Worm (Caenorhabditis elegans) whole organism, early embryonic: ENCODE measurements around the gene nuo-4.
A peak's percentile ranks its signal among the peaks of the same experiment; 100 is the strongest.

Experiments
- B0310.2 ChIP-seq: sonication (generic microtip); optimal IDR thresholded peaks from 2 replicates; lab custom pipeline; 2016; ENCODE audit warnings: mild to moderate bottlenecking, missing genetic modification characterization, missing compliant biosample characterization
- F13C5.2 ChIP-seq: sonication (generic microtip); optimal IDR thresholded peaks from 2 replicates; lab custom pipeline; 2017; ENCODE audit warnings: mild to moderate bottlenecking, missing genetic modification characterization, inconsistent platforms, missing compliant biosample characterization
- aly-1 ChIP-seq: sonication (generic microtip); optimal IDR thresholded peaks from 2 replicates; lab custom pipeline; 2016; ENCODE audit warnings: missing genetic modification characterization, missing compliant biosample characterization
- ama-1 ChIP-seq: fragments of 150-350 bp; optimal IDR thresholded peaks from 2 replicates; lab custom pipeline; 2014
- ceh-13 ChIP-seq: fragments of 200-800 bp; sonication (Bioruptor generic); optimal IDR thresholded peaks from 2 replicates; lab custom pipeline; 2018; ENCODE audit warnings: mild to moderate bottlenecking, missing genetic modification characterization, missing compliant biosample characterization
- ceh-36 ChIP-seq: sonication (generic microtip); optimal IDR thresholded peaks from 2 replicates; lab custom pipeline; 2016; ENCODE audit warnings: missing genetic modification characterization, inconsistent platforms, missing compliant biosample characterization
- ets-7 ChIP-seq: sonication (generic microtip); optimal IDR thresholded peaks from 2 replicates; lab custom pipeline; 2016; ENCODE audit warnings: missing genotype, missing genetic modification characterization, missing compliant biosample characterization
- flt-1 ChIP-seq: fragments of 200-800 bp; sonication (Bioruptor generic); IDR thresholded peaks from 2 replicates; pipeline ENCODE4 v1.3.6; 2022; ENCODE audit warnings: missing genetic modification characterization, missing compliant biosample characterization
- hmbx-1 ChIP-seq: sonication (generic microtip); optimal IDR thresholded peaks from 2 replicates; lab custom pipeline; 2016; ENCODE audit warnings: mild to moderate bottlenecking, missing genetic modification characterization, missing compliant biosample characterization
- hmg-4 ChIP-seq: fragments of 200-800 bp; sonication (Bioruptor generic); optimal IDR thresholded peaks from 2 replicates; lab custom pipeline; 2018; ENCODE audit warnings: mild to moderate bottlenecking, missing genetic modification characterization, missing compliant biosample characterization
- hnd-1 ChIP-seq: sonication (generic microtip); optimal IDR thresholded peaks from 2 replicates; lab custom pipeline; 2016; ENCODE audit warnings: missing genetic modification characterization, missing compliant biosample characterization
- pes-1 ChIP-seq: fragments of 200-800 bp; sonication (Bioruptor generic); IDR thresholded peaks from 2 replicates; pipeline ENCODE4 v1.3.6; 2022; ENCODE audit warnings: missing genetic modification reagents, missing genetic modification characterization, missing compliant biosample characterization
- scrt-1 ChIP-seq: fragments of 200-800 bp; sonication (Bioruptor generic); IDR thresholded peaks from 2 replicates; pipeline ENCODE4 v1.3.6; 2022; ENCODE audit warnings: missing genetic modification characterization, missing compliant biosample characterization
- sea-1 ChIP-seq: fragments of 200-800 bp; sonication (Bioruptor generic); conservative IDR thresholded peaks from 2 replicates; pipeline ENCODE4 v1.3.6; 2022; ENCODE audit warnings: missing genetic modification characterization, missing compliant biosample characterization
- tbx-11 ChIP-seq: fragments of 200-800 bp; sonication (Bioruptor generic); IDR thresholded peaks from 2 replicates; pipeline ENCODE4 v1.3.6; 2022; ENCODE audit warnings: missing genetic modification characterization, missing compliant biosample characterization
- tbx-37 ChIP-seq: fragments of 200-800 bp; sonication (Bioruptor generic); conservative IDR thresholded peaks from 2 replicates; pipeline ENCODE4 v1.3.6; 2022; ENCODE audit warnings: missing genetic modification reagents, missing genetic modification characterization, missing compliant biosample characterization
- tra-4 ChIP-seq: sonication (generic microtip); optimal IDR thresholded peaks from 2 replicates; lab custom pipeline; 2017; ENCODE audit warnings: missing genetic modification characterization, missing compliant biosample characterization

The nuo-4 gene

DNA sequence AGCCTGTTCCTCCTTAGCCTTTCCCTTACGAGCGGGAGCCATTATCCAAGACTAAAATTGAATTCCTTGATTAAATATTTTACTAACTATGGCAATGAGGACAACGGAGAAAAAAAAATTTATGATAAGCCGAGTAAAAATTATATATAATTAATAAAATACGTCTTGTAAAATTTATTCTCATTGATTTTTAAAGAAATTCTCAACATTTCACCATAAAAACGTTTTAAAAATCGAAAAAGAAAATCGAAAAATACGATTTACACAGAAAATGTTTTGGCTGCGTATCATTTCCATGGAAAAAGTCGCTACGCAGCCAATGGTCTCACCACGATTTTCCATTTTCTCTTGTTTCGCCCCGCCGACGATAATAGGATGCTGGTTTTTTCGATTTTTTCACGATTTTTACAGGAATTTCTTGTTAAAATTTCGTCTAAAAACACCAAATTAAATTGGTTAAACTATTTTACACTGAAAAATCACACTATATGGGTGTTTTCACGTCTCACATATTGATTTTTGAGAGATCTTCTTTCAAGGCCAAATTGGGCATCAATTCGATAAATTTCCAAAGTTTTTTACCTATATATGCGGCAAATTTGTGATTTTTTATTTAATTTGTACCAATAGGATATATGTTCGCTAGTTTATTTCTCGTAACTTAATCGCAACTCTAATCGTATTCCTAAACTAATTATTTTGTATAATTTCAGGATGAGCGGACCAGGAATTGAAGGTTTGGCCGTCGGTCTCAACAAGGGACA is 21.1 kb upstream of the nuo-4 start, which contains the start of the genes rps-14 and rpl-36:
Gene rps-14, minus strand, starts transcription at position 51 of the 764 bp plus-strand sequence.
Gene rpl-36, plus strand, starts transcription at position 714 of the 764 bp plus-strand sequence.
- TF ChIP-seq tra-4 (tag; lab: Kevin White, UChicago): no peak
- TF ChIP-seq F13C5.2: peak; percentile 71
- TF ChIP-seq tbx-11 (GFP tag; lab: Robert Waterston, UW): no peak
- TF ChIP-seq pes-1: no peak
- TF ChIP-seq hnd-1 (tag; lab: Kevin White, UChicago): no peak
- TF ChIP-seq ets-7 (tag; lab: Kevin White, UChicago): no peak
- TF ChIP-seq ceh-36 (tag; lab: Kevin White, UChicago): no peak

DNA sequence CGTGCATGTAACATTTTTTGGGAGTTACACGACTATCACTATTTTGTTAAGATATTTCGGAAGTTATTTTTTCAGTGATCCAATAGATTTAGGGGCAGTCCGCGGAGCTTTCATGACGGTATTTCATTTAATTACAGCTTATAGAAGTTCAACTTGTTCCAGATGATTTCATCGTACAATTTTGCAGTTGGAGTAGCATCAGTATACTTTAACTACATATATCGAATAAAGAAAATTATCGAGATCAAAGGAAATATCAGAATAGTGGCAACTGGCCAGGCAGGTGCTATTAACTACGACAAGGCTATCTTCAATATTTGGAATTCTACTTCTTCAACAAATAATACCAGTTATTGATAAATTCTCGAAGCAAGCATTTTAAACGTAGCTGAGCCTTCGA is 19.9 kb upstream of the nuo-4 start:
- TF ChIP-seq F13C5.2 (no peak), ceh-13 (GFP tag; lab: Kevin White, UChicago) (no peak), hnd-1 (tag; lab: Kevin White, UChicago) (no peak)

DNA sequence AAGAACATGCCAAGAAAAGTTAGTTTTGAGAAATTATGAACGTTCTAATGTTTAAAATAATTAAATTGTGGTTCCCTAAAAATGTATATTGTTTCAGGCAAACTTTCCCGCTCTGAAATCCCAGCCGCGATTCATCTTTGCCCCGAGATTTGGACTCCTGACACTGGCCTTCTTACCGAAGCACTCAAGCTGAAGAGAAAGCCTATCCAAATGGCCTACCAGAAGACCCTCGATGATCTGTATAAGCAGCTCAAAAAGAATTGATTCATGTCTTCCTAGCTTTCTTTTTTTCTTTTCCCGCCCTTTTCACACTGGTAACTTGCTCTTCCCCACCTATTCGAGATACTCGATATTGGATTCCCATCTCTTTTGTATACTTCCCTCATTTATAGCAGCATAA is 11.5 kb upstream of the nuo-4 start:
- TF ChIP-seq F13C5.2: no peak
- TF ChIP-seq ceh-13 (GFP tag; lab: Kevin White, UChicago): no peak
- no peak for TF ChIP-seq hnd-1 (tag; lab: Kevin White, UChicago)
- TF ChIP-seq sea-1: no peak
- TF ChIP-seq hmg-4 (GFP tag; lab: Kevin White, UChicago): no peak

DNA sequence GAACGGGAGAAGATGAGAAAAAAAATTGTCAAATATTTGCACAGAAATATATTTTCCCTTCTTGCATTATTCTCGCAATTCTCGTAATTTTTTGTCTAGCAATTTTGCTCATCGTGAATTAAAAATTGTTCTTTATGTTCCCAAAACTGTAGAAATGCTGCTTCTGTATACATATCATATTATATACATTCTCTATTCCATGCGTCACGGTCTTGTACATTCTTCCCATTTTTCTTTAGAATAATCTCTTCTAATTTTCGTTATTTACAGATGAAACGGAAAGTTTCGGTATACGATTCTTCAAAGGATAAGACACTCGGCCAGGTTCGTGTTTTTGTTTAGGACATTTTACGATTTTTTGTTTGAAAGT is 8.9 kb upstream of the nuo-4 start, which contains the start of gene acs-4:
Gene acs-4, plus strand, starts transcription at position 271 of the 370 bp plus-strand sequence.
- TF ChIP-seq hmg-4 (GFP tag; lab: Kevin White, UChicago) (no peak), ama-1 (lab: Kevin White, UChicago) (no peak), tbx-37 (no peak), pes-1 (no peak), flt-1 (GFP tag; lab: Robert Waterston, UW) (no peak)

DNA sequence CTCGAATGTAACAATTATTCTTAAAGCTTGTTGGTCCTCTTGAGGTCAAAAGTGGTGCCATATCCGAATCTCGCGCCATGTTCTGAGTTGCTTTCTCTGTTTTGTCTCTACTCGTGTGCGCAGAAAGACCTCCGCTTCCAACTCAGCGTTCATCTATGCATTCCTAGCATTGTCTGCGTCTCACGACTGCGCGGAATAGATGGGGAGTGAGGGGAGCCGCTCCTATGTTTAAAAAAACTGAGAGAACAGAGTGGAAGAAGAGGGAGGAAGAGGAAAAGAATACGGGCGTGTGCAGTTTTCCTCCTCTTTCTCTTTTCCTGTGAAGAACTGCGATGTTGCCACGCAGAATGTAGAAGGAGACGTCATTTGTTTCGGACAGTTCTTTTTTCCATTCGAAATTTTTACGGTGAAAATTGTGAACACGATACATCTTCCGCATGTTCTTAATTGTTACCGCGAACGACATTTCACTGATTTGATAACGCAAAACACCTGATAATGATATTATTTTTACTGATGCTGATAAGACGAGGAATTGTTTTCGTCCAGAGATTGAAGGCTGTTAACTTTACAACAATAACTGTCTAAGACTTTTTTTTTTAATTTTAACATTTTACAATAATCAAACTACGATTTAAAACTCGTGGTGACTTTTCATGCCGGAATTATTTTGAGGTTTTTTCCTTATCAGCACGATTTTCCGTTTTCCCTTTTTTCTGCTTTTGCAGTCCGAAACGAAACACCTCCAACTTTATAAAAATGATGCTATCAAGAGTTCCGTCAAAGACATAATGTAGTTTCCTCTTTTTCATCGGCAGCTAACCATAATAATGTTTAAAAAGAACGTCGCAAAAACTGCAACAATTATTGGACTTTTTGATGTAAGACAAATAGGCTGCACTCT is 8.3 kb upstream of the nuo-4 start:
- TF ChIP-seq sea-1: no peak
- no peak for TF ChIP-seq F13C5.2
- TF ChIP-seq pes-1: no peak
- no peak for TF ChIP-seq tra-4 (tag; lab: Kevin White, UChicago)
- TF ChIP-seq ceh-36 (tag; lab: Kevin White, UChicago): no peak
- TF ChIP-seq ets-7 (tag; lab: Kevin White, UChicago): no peak
- TF ChIP-seq aly-1 (tag; lab: Kevin White, UChicago): no peak
- no peak for TF ChIP-seq scrt-1
- TF ChIP-seq hmg-4 (GFP tag; lab: Kevin White, UChicago): no peak
- no peak for TF ChIP-seq tbx-11 (GFP tag; lab: Robert Waterston, UW)
- TF ChIP-seq B0310.2 (tag; lab: Kevin White, UChicago): no peak
- no peak for TF ChIP-seq ama-1 (lab: Kevin White, UChicago)
- no peak for TF ChIP-seq tbx-37
- TF ChIP-seq hmbx-1 (tag; lab: Kevin White, UChicago): no peak
- TF ChIP-seq ceh-13 (GFP tag; lab: Kevin White, UChicago): no peak
- TF ChIP-seq flt-1 (GFP tag; lab: Robert Waterston, UW): no peak
- no peak for TF ChIP-seq hnd-1 (tag; lab: Kevin White, UChicago)

DNA sequence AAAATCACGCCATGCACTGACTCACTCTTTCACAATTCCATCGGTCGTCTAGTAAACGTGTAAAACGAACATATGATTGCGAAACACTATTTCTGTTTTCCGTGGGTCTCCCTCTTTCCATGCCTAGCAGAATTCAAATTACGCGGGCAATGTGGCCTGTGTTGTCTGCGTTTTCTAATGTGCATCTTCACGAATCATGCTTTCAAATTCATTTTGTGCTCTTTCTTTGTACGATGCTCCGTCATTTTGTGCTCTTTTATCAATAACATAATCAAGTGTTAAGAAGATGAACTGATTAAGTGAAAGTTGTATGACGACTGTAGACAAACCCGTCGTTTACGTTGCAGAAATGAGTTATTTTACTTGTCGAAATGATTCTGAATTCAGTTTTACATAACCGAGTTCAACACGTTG is 7.2 kb upstream of the nuo-4 start:
- no peak for TF ChIP-seq hmg-4 (GFP tag; lab: Kevin White, UChicago)
- no peak for TF ChIP-seq ama-1 (lab: Kevin White, UChicago)
- TF ChIP-seq F13C5.2: no peak
- no peak for TF ChIP-seq hmbx-1 (tag; lab: Kevin White, UChicago)
- TF ChIP-seq ets-7 (tag; lab: Kevin White, UChicago): no peak
- TF ChIP-seq ceh-13 (GFP tag; lab: Kevin White, UChicago): no peak
- TF ChIP-seq hnd-1 (tag; lab: Kevin White, UChicago): no peak
- no peak for TF ChIP-seq aly-1 (tag; lab: Kevin White, UChicago)
- TF ChIP-seq tbx-11 (GFP tag; lab: Robert Waterston, UW): no peak
- no peak for TF ChIP-seq tbx-37
- TF ChIP-seq scrt-1: no peak
- no peak for TF ChIP-seq pes-1
- TF ChIP-seq flt-1 (GFP tag; lab: Robert Waterston, UW): no peak
- TF ChIP-seq sea-1: no peak
- no peak for TF ChIP-seq ceh-36 (tag; lab: Kevin White, UChicago)

DNA sequence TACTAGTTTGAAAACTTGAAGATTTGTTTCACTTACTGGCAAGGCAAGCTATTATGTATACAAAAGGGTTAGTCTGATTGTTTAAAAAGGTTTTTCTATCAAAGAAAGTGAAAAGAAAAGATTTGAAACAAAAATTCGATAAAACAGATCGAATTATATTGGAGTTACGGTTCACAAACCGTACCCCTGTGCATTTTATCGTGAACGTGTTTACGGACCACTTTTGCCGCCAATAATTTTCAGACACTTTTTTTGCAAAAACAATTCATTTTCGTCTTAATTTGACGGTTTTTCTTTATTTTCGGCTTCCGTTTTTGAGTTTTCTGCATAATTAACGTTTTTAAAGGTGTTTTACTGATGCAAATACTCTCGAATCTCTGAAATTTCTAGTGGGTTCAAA is 6.7 kb upstream of the nuo-4 start:
- TF ChIP-seq aly-1 (tag; lab: Kevin White, UChicago) (no peak), ets-7 (tag; lab: Kevin White, UChicago) (no peak), F13C5.2 (no peak), hnd-1 (tag; lab: Kevin White, UChicago) (no peak), tbx-37 (no peak), ama-1 (lab: Kevin White, UChicago) (no peak), tbx-11 (GFP tag; lab: Robert Waterston, UW) (no peak), flt-1 (GFP tag; lab: Robert Waterston, UW) (no peak)
